Worm (Caenorhabditis elegans): ENCODE data around the gene C46F11.4.

The C46F11.4 gene

DNA sequence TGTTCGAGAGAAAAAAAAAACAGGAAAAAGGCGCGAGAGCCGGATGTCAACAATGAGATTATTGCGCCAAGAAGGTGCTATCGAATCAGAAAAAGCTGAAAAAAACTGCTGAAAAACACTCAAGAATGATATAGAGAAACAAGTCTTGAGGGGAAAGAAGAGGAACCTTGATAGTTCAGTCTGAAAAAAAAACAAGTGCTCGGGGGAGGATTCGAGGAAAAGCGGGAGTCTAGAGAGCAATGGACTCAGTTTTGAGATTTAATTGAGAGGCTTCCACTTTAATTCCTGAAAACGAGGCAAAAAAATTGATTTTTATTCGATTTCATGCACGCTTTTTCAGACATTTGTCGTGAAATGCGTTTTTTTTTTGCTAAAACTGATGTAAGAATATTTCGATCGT lies 30.5 kb upstream of the C46F11.4 start, which contains the start of gene npr-15:
Gene npr-15 (minus strand): TSS at position 101 of the 400 bp plus-strand sequence.
- TF ChIP-seq unc-39 (tag; optimal IDR thresholded peaks at IDR 0.05): no peak
- no peak for TF ChIP-seq mes-2 (tag; optimal IDR thresholded peaks at IDR 0.05; ENCODE audit: poor library complexity, severe bottlenecking)
- no peak for TF ChIP-seq attf-4 (tag; optimal IDR thresholded peaks at IDR 0.05)
- no peak for TF ChIP-seq nhr-76 (tag; optimal IDR thresholded peaks at IDR 0.05)
- TF ChIP-seq D1046.2 (GFP tag; IDR thresholded peaks at IDR 0.05): no peak

DNA sequence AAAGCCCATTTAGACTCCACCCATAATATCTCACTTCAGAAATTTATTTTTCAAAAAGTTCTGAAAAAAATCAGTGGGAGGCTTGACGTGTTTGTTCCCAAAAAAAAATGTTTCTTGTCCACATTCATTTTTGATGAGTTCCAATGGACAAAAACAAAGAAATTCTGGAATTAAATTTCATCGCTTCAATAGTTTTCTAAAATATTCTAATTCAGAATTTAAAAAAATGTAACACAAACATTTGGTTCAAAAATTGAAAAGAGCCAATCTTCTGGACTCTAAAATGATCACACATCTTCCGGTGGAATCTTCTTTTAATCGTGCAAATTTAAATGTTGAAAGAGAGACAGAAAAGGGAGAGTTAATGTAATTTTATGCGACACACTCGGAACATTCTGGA lies 28.4 kb upstream of the C46F11.4 start:
- TF ChIP-seq aha-1 (tag): peak; percentile 70
- TF ChIP-seq Y48G9A.11 (GFP tag; IDR thresholded peaks at IDR 0.05): no peak

DNA sequence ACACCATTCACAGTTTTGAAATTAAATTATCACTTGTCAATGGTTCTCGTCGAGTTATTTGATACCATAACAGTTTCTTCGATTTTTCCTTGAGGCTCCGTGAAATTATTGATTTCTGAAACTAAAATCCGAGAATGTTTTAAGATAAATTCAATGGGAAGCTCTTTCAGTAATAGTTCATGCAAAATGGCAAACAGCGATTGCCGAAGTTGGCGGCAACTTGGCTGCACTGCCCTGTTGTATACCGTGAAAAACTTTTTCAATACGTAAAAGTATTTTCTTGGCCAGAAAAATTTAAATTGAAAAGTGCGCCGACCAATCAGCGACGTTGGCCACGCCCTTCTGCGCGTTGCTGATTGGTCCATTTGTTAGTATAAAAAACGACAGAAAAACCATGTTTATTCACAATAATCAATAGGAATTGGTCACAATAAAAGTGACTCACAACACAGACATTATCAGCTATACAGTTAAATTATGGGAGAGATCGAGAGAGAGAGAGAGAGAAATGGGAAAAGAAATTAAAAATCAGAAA lies 18.8 kb upstream of the C46F11.4 start:
- no peak for TF ChIP-seq mdt-29 (GFP tag; IDR thresholded peaks at IDR 0.05)
- TF ChIP-seq lir-3 (tag; optimal IDR thresholded peaks at IDR 0.05): no peak
- TF ChIP-seq attf-4 (tag; optimal IDR thresholded peaks at IDR 0.05): no peak
- no peak for TF ChIP-seq sdz-12 (GFP tag; optimal IDR thresholded peaks at IDR 0.05)
- TF ChIP-seq lin-15B (tag; optimal IDR thresholded peaks at IDR 0.05): no peak
- peak; percentile 0 for TF ChIP-seq dve-1 (tag; optimal IDR thresholded peaks at IDR 0.05; ENCODE audit: insufficient read depth)
- no peak for TF ChIP-seq Y48G9A.11 (GFP tag; IDR thresholded peaks at IDR 0.05)
- TF ChIP-seq set-16 (GFP tag; IDR thresholded peaks at IDR 0.05): no peak
- no peak for TF ChIP-seq ceh-82 (tag; optimal IDR thresholded peaks at IDR 0.05)
- no peak for TF ChIP-seq R02D3.7 (tag; optimal IDR thresholded peaks at IDR 0.05)
- peak; percentile 91 for TF ChIP-seq aha-1 (tag)

ce11 chrIII:3681351-3681938 lies 17.3 kb upstream of the C46F11.4 start:
- no peak for TF ChIP-seq lim-7 (GFP tag; IDR thresholded peaks at IDR 0.05)
- no peak for TF ChIP-seq hlh-11 (tag; optimal IDR thresholded peaks at IDR 0.05)
- TF ChIP-seq lin-39 (tag; optimal IDR thresholded peaks at IDR 0.05): no peak
- peak in 1 of 2 experiments; percentile 8 for TF ChIP-seq unc-62 (GFP tag; optimal IDR thresholded peaks at IDR 0.05 in 1 of 2)
- no peak for TF ChIP-seq unc-62 (tag; optimal IDR thresholded peaks at IDR 0.05)
- TF ChIP-seq F49E8.2 (tag; optimal IDR thresholded peaks at IDR 0.05; ENCODE audit: borderline replicate concordance): no peak
- no peak for TF ChIP-seq mes-2 (tag; optimal IDR thresholded peaks at IDR 0.05; ENCODE audit: poor library complexity, severe bottlenecking)
- no peak for TF ChIP-seq ctbp-1 (GFP tag; IDR thresholded peaks at IDR 0.05)
- TF ChIP-seq daf-16 (GFP tag; optimal IDR thresholded peaks at IDR 0.05): no peak
- no peak for TF ChIP-seq daf-16 (tag; optimal IDR thresholded peaks at IDR 0.05)
- peak; percentile 17 for TF ChIP-seq mep-1 (tag; optimal IDR thresholded peaks at IDR 0.05)
- TF ChIP-seq vab-7 (GFP tag; IDR thresholded peaks at IDR 0.05): no peak
- no peak for TF ChIP-seq zfp-3 (GFP tag; conservative IDR thresholded peaks at IDR 0.05)
- no peak for TF ChIP-seq skn-1 (tag; optimal IDR thresholded peaks at IDR 0.05)
- TF ChIP-seq lin-29 (GFP tag; IDR thresholded peaks at IDR 0.05): no peak
- TF ChIP-seq aha-1 (tag): peak; percentile 48
- no peak for TF ChIP-seq jun-1 (tag; optimal IDR thresholded peaks at IDR 0.05)
- TF ChIP-seq rbr-2 (tag; optimal IDR thresholded peaks at IDR 0.05): peak; percentile 31
- no peak for TF ChIP-seq snpc-1.2 (GFP tag; IDR thresholded peaks at IDR 0.05)

DNA sequence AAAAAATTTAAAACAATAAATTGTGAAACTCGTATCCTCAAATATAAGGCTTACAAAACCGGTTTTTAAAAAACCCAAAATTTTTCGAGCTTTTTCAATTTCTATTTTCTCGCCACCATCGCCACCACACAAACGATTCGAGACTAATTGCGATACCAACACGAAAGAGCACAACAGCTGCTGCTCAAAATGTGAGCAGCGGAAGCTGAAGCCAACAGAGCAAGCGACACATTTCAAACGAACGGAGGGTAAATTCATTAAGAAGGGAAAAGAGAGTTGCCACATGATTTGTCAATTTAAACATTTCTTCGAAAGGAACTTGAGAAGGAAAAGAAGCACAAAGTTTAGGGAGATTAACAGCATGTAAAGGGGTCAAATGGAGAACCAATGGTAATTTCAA lies 15.0 kb upstream of the C46F11.4 start:
- no peak for TF ChIP-seq nhr-25 (tag; optimal IDR thresholded peaks at IDR 0.05; ENCODE audit: borderline replicate concordance, insufficient read depth)
- no peak for TF ChIP-seq zip-11 (GFP tag; IDR thresholded peaks at IDR 0.05)
- no peak for TF ChIP-seq dmd-8 (GFP tag; IDR thresholded peaks at IDR 0.05)
- TF ChIP-seq unc-62 (GFP tag; optimal IDR thresholded peaks at IDR 0.05 in 1 of 2): peak in 1 of 2 experiments; percentile 94
- no peak for TF ChIP-seq unc-62 (tag; optimal IDR thresholded peaks at IDR 0.05)
